Worm (Caenorhabditis elegans) whole organism, late embryonic: ENCODE measurements around the gene crn-6.

ENCODE experiments used
- Y22D7AL.16 ChIP-seq: sonication (generic microtip); optimal IDR thresholded peaks from 2 replicates; lab custom pipeline; 2016; ENCODE audit warnings: missing genetic modification characterization, missing compliant biosample characterization
- ahr-1 ChIP-seq: sonication (generic microtip); optimal IDR thresholded peaks from 2 replicates; lab custom pipeline; 2016; ENCODE audit warnings: missing genetic modification characterization, missing compliant biosample characterization
- ama-1 ChIP-seq: fragments of 150-350 bp; optimal IDR thresholded peaks from 2 replicates; lab custom pipeline; 2014
- ceh-19 ChIP-seq: fragments of 200-800 bp; sonication (Bioruptor generic); optimal IDR thresholded peaks from 2 replicates; lab custom pipeline; 2018; ENCODE audit warnings: mild to moderate bottlenecking, missing genetic modification characterization, missing compliant biosample characterization
- ceh-2 ChIP-seq: sonication (generic microtip); optimal IDR thresholded peaks from 2 replicates; lab custom pipeline; 2016; ENCODE audit warnings: missing genotype, missing genetic modification characterization, missing compliant biosample characterization
- ceh-24 ChIP-seq: sonication (generic microtip); optimal IDR thresholded peaks from 2 replicates; lab custom pipeline; 2016; ENCODE audit warnings: mild to moderate bottlenecking, missing genetic modification characterization, missing compliant biosample characterization
- ceh-30 ChIP-seq: fragments of 150-350 bp; optimal IDR thresholded peaks from 2 replicates; lab custom pipeline; 2014; ENCODE audit warnings: missing biosample characterization, missing genetic modification characterization
- ceh-34 ChIP-seq: sonication (generic microtip); optimal IDR thresholded peaks from 2 replicates; lab custom pipeline; 2016; ENCODE audit warnings: mild to moderate bottlenecking, missing genetic modification characterization, missing compliant biosample characterization
- ceh-45 ChIP-seq: fragments of 200-800 bp; sonication (Bioruptor generic); IDR thresholded peaks from 2 replicates; pipeline ENCODE4 v1.3.6; 2022; ENCODE audit warnings: missing genetic modification reagents, missing genetic modification characterization, missing compliant biosample characterization
- ceh-48 ChIP-seq: sonication (generic microtip); optimal IDR thresholded peaks from 2 replicates; lab custom pipeline; 2016; ENCODE audit warnings: missing genetic modification characterization, inconsistent platforms, missing compliant biosample characterization
- ceh-9 ChIP-seq: sonication (generic microtip); optimal IDR thresholded peaks from 2 replicates; lab custom pipeline; 2016; ENCODE audit warnings: mild to moderate bottlenecking, missing genetic modification characterization, inconsistent platforms, missing compliant biosample characterization
- dve-1 ChIP-seq: sonication (generic microtip); optimal IDR thresholded peaks from 2 replicates; lab custom pipeline; 2017; ENCODE audit warnings: antibody characterized with exemption, mild to moderate bottlenecking, missing genetic modification characterization, missing compliant biosample characterization
- elt-2 ChIP-seq: sonication (generic microtip); optimal IDR thresholded peaks from 2 replicates; lab custom pipeline; 2016; ENCODE audit warnings: missing genetic modification reagents, missing genetic modification characterization, missing compliant biosample characterization
- ets-4 ChIP-seq: sonication (generic microtip); optimal IDR thresholded peaks from 2 replicates; lab custom pipeline; 2016; ENCODE audit warnings: missing genetic modification characterization, missing compliant biosample characterization
- eyg-1 ChIP-seq: sonication (generic microtip); optimal IDR thresholded peaks from 2 replicates; lab custom pipeline; 2016; ENCODE audit warnings: missing genotype, missing genetic modification characterization, missing compliant biosample characterization
- fkh-10 ChIP-seq: fragments of 150-350 bp; optimal IDR thresholded peaks from 2 replicates; lab custom pipeline; 2014; ENCODE audit warnings: missing biosample characterization, missing genetic modification reagents, missing genetic modification characterization
- gmeb-2 ChIP-seq: sonication (generic microtip); optimal IDR thresholded peaks from 2 replicates; lab custom pipeline; 2016; ENCODE audit warnings: missing genetic modification characterization, inconsistent platforms, missing compliant biosample characterization
- hlh-15 ChIP-seq: sonication (generic microtip); optimal IDR thresholded peaks from 2 replicates; lab custom pipeline; 2016; ENCODE audit warnings: missing genetic modification characterization, missing compliant biosample characterization
- hlh-30 ChIP-seq: sonication (generic microtip); optimal IDR thresholded peaks from 2 replicates; lab custom pipeline; 2017; ENCODE audit warnings: antibody characterized with exemption, missing genetic modification characterization, missing compliant biosample characterization; ENCODE audit not compliant: insufficient read depth
- hlh-6 ChIP-seq: sonication (generic microtip); optimal IDR thresholded peaks from 2 replicates; lab custom pipeline; 2016; ENCODE audit warnings: missing genotype, missing genetic modification characterization, missing compliant biosample characterization
- lim-6 ChIP-seq: sonication (generic microtip); optimal IDR thresholded peaks from 2 replicates; lab custom pipeline; 2016; ENCODE audit warnings: missing genetic modification characterization, missing compliant biosample characterization
- madf-2 ChIP-seq: sonication (generic microtip); optimal IDR thresholded peaks from 2 replicates; lab custom pipeline; 2017; ENCODE audit warnings: missing genetic modification characterization, missing compliant biosample characterization
- nfya-1 ChIP-seq: sonication (generic microtip); optimal IDR thresholded peaks from 2 replicates; lab custom pipeline; 2017; ENCODE audit warnings: missing genetic modification characterization, mild to moderate bottlenecking, missing compliant biosample characterization, antibody characterized with exemption, moderate library complexity
- nhr-11 ChIP-seq: fragments of 150-350 bp; optimal IDR thresholded peaks from 2 replicates; lab custom pipeline; 2014; ENCODE audit warnings: missing biosample characterization, missing genetic modification characterization
- odd-2 ChIP-seq: sonication (generic microtip); optimal IDR thresholded peaks from 2 replicates; lab custom pipeline; 2017; ENCODE audit warnings: antibody characterized with exemption, mild to moderate bottlenecking, missing genetic modification characterization, missing compliant biosample characterization
- pag-3 ChIP-seq: sonication (generic microtip); optimal IDR thresholded peaks from 2 replicates; lab custom pipeline; 2016; ENCODE audit warnings: missing compliant biosample characterization, missing genetic modification characterization, borderline replicate concordance
- pha-2 ChIP-seq: sonication (generic microtip); optimal IDR thresholded peaks from 2 replicates; lab custom pipeline; 2017; ENCODE audit warnings: mild to moderate bottlenecking, missing genetic modification characterization, missing compliant biosample characterization
- pros-1 ChIP-seq: fragments of 150-350 bp; optimal IDR thresholded peaks from 2 replicates; lab custom pipeline; 2014; ENCODE audit warnings: missing biosample characterization, missing genetic modification reagents, missing genetic modification characterization
- ref-2 ChIP-seq: sonication (generic microtip); optimal IDR thresholded peaks from 2 replicates; lab custom pipeline; 2016; ENCODE audit warnings: missing genetic modification characterization, missing compliant biosample characterization
- sox-4 ChIP-seq: sonication (generic microtip); optimal IDR thresholded peaks from 2 replicates; lab custom pipeline; 2017; ENCODE audit warnings: mild to moderate bottlenecking, missing genetic modification characterization, inconsistent platforms, missing compliant biosample characterization
- syd-9 ChIP-seq: sonication (generic microtip); optimal IDR thresholded peaks from 2 replicates; lab custom pipeline; 2016; ENCODE audit warnings: mild to moderate bottlenecking, missing genetic modification characterization, moderate library complexity, missing compliant biosample characterization
- tbx-2 ChIP-seq: sonication (generic microtip); optimal IDR thresholded peaks from 2 replicates; lab custom pipeline; 2016; ENCODE audit warnings: missing genetic modification characterization, missing compliant biosample characterization
- unc-42 ChIP-seq: sonication (generic microtip); optimal IDR thresholded peaks from 2 replicates; lab custom pipeline; 2016; ENCODE audit warnings: missing genotype, missing genetic modification characterization, missing compliant biosample characterization
- unc-86 ChIP-seq: sonication (generic microtip); optimal IDR thresholded peaks from 2 replicates; lab custom pipeline; 2016; ENCODE audit warnings: missing genetic modification characterization, missing compliant biosample characterization
- zip-5 ChIP-seq: sonication (generic microtip); optimal IDR thresholded peaks from 2 replicates; lab custom pipeline; 2016; ENCODE audit warnings: missing genetic modification characterization, missing compliant biosample characterization
- ztf-16 ChIP-seq: sonication (generic microtip); optimal IDR thresholded peaks from 2 replicates; lab custom pipeline; 2017; ENCODE audit warnings: missing genetic modification characterization, missing compliant biosample characterization

The crn-6 gene

DNA sequence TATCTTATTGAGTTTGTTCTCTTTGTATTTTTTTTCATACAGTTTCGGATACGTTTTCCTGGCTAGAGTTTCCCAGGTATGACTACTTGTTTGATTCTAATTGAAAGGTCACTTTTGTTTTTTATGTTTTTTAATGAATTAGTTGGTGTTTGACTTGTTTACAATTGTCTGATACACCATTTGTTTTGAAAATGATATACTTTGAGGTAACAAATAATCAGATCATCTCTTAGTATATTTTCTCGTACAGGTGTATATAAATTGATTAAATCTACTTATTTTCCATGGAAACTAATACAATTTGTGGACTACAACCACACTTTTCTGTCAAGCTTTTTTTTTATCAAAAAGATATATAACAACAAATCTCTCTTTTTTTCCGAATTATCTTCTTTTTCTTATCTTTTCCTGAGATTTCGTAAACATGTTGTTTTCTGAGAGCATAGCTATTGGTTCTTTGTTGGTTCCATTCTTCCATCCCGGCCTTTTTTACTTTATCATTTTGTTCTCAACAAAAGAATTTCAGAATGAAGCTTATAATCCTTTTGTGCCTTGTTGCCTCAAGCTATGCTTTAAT is 37.2 kb upstream of the crn-6 start, which contains the start of gene ttr-5:
Gene ttr-5, plus strand, starts transcription at position 527 of the 577 bp plus-strand sequence.
- no peak for TF ChIP-seq ceh-9

DNA sequence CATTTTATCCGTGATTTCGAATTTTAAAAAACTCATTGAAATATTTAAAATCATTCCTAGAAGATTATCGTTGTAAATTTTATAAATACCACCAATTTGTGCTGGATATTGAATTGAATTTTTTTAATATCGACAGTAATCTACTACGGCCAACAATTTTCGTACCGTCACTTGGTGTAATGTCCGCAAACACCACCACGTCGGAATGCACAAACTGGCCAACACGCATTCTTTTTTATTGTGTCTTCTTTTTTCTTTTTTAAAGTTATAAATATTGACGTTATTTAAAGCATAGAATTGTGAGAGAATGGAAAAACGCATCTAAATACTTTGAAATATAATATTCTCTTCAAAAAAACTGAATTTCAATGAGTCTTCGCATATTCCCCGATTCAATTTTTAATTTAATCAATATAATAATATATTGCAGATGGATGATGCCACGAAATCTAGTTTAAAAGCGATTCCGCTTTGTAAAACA is 35.9 kb upstream of the crn-6 start, which contains the start of gene ufc-1:
Gene ufc-1, plus strand, starts transcription at position 431 of the 481 bp plus-strand sequence.
- TF ChIP-seq ceh-30 (tag; lab: Kevin White, UChicago): no peak
- no peak for TF ChIP-seq gmeb-2 (tag; lab: Kevin White, UChicago)

DNA sequence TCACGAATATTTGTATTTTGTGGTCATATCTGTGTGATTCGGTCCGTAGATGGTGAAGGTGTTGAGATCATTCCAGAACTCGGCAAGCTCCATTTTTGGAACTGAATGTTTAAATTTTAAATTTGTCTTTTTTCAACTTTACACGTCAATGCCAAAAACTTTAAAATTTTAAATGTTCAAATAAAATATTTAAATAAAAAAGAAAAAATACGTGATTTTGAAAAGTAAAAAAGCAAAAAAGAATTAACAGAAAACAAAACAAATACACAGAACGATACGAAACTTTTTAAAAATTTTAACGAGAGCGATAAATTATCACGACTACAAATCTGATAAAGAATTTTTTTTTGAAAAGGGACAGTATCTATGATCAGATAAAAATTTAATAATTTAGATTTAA is 32.9 kb upstream of the crn-6 start, which contains the start of gene elo-4:
Gene elo-4, minus strand, starts transcription at position 101 of the 400 bp plus-strand sequence.
- TF ChIP-seq pag-3 (tag; lab: Kevin White, UChicago): no peak
- TF ChIP-seq nfya-1 (tag; lab: Kevin White, UChicago): no peak
- TF ChIP-seq nhr-11 (tag; lab: Kevin White, UChicago): no peak
- TF ChIP-seq ceh-2 (tag; lab: Kevin White, UChicago): no peak
- no peak for TF ChIP-seq zip-5 (tag; lab: Kevin White, UChicago)
- TF ChIP-seq ama-1 (lab: Kevin White, UChicago): no peak
- TF ChIP-seq ztf-16 (tag; lab: Kevin White, UChicago): no peak
- no peak for TF ChIP-seq fkh-10 (GFP tag; lab: Kevin White, UChicago)
- TF ChIP-seq eyg-1 (tag; lab: Kevin White, UChicago): no peak
- no peak for TF ChIP-seq tbx-2 (tag; lab: Kevin White, UChicago)
- no peak for TF ChIP-seq sox-4 (tag; lab: Kevin White, UChicago)
- TF ChIP-seq unc-42: no peak
- no peak for TF ChIP-seq ceh-48 (tag; lab: Kevin White, UChicago)
- no peak for TF ChIP-seq ceh-34 (tag; lab: Kevin White, UChicago)
- no peak for TF ChIP-seq ahr-1 (tag; lab: Kevin White, UChicago)
- TF ChIP-seq Y22D7AL.16: no peak
- no peak for TF ChIP-seq madf-2
- TF ChIP-seq hlh-30: no peak
- no peak for TF ChIP-seq hlh-6 (tag; lab: Kevin White, UChicago)
- TF ChIP-seq ceh-9: no peak

DNA sequence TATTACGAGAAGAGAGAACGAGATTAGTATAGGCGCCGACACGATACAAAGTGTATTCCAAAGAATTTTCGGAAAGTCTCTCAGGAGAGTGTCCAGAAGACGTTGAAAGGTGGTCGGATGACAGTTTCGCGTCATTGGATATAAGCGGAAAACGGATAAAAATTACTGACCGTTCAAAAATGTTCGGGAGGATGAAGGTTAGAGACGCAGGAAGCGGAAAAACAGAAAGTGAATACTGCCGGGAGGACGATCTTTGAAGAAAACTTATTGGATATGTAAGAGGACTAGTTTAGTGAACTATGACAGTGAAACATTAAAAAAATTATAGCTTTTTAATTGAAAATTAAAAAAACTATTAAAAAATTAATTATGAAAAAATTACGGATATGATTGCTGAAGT is 32.0 kb upstream of the crn-6 start:
- TF ChIP-seq ahr-1 (tag; lab: Kevin White, UChicago) (no peak), ceh-24 (no peak), elt-2 (tag; lab: Kevin White, UChicago) (no peak), hlh-6 (tag; lab: Kevin White, UChicago) (no peak)

DNA sequence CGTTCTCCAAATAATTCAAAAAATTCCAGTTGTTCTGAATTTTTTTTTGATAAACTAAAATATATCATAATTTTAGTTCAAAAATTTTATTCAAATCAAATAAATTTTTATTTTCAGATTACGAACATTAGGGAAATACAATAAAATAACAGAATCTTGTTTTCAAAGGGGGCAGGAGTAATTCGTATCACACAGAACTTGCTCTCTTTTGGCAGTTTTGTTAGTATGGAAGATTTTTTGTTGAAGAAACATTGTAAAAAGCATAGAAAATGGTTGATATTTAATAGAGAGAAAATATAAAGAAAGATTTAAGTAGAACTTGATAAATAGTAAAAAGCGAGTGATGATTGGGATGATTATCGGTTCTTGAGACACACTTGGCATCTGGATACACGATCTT is 30.3 kb upstream of the crn-6 start:
- TF ChIP-seq ref-2 (tag; lab: Kevin White, UChicago): no peak
- no peak for TF ChIP-seq dve-1 (tag; lab: Kevin White, UChicago)
- TF ChIP-seq ceh-19 (GFP tag; lab: Kevin White, UChicago): no peak
- no peak for TF ChIP-seq ceh-34 (tag; lab: Kevin White, UChicago)

DNA sequence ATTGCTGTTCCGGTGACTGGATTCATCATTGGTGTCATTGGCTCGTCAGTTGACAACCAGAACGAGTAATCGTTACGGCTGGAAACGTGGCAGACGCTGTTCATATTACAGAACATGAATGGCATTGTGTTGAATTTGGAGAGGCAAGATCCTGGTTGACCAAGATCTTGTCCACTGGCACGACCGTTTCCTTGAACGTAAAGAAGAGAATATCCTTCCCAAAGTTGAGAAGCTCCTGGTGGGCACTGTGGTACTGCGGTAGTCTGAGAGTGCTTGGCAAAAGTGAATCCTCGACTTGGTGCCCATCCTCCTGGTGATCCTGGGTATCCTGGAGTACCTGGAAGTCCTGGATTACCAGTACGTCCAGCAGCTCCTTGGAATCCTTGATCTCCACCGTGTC is 29.1 kb upstream of the crn-6 start:
- no peak for TF ChIP-seq hlh-15 (tag; lab: Kevin White, UChicago)
- no peak for TF ChIP-seq pha-2
- TF ChIP-seq syd-9: no peak
- TF ChIP-seq ets-4 (tag; lab: Kevin White, UChicago): no peak
- no peak for TF ChIP-seq unc-86 (tag; lab: Kevin White, UChicago)
- no peak for TF ChIP-seq pros-1 (tag; lab: Kevin White, UChicago)
- no peak for TF ChIP-seq ceh-45 (GFP tag; lab: Robert Waterston, UW)
- TF ChIP-seq odd-2: no peak
- TF ChIP-seq lim-6 (tag; lab: Kevin White, UChicago): no peak
